Fruit fly (Drosophila melanogaster) whole organism, wandering third instar larva: ENCODE measurements around the gene robl62A.

ENCODE experiments used
- h ChIP-seq: fragments of 200-800 bp; sonication (Bioruptor generic); optimal IDR thresholded peaks from 3 replicates; lab custom pipeline; 2016; ENCODE audit warnings: missing biosample characterization, mild to moderate bottlenecking, missing genetic modification characterization
- woc ChIP-seq: sonication (Bioruptor generic); optimal IDR thresholded peaks from 2 replicates; lab custom pipeline; 2016; ENCODE audit warnings: missing biosample characterization, mild to moderate bottlenecking, missing genetic modification characterization

The robl62A gene

dm6 chr3L:1518715-1519603 lies 41.5 kb downstream of the robl62A start:
- TF ChIP-seq woc (GFP tag; lab: Kevin White, UChicago) (no peak), h (GFP tag; lab: Kevin White, UChicago) (peak; percentile 27)
- TF ChIP-seq, all 38 proteins: peak for 1
